Fruit fly (Drosophila melanogaster) whole organism, embryonic: ENCODE results near the gene ldbr.

ENCODE experiments used
- Atf6 ChIP-seq: fragments of 200-800 bp; sonication (Bioruptor generic); IDR thresholded peaks from 2 replicates; pipeline ENCODE4 v1.3.6; 2022; ENCODE audit warnings: missing biosample characterization, missing genetic modification characterization
- Blimp-1 ChIP-seq: fragments of 200-800 bp; sonication (Bioruptor generic); optimal IDR thresholded peaks from 3 replicates; lab custom pipeline; 2018; ENCODE audit warnings: missing biosample characterization, missing genetic modification characterization, mild to moderate bottlenecking, moderate library complexity, missing genetic modification reagents
- CG1024 ChIP-seq: fragments of 200-800 bp; sonication (Bioruptor generic); IDR thresholded peaks from 2 replicates; pipeline ENCODE4 v1.3.6; 2022; ENCODE audit warnings: missing biosample characterization, missing genetic modification characterization
- CG10267 ChIP-seq: fragments of 200-800 bp; sonication (Bioruptor generic); optimal IDR thresholded peaks from 2 replicates; lab custom pipeline; 2018; ENCODE audit warnings: missing biosample characterization, mild to moderate bottlenecking, missing genetic modification characterization, moderate library complexity
- CG11085 ChIP-seq: fragments of 200-800 bp; sonication (Bioruptor generic); IDR thresholded peaks from 2 replicates; pipeline ENCODE4 v1.3.6; 2022; ENCODE audit warnings: missing biosample characterization, missing genetic modification characterization
- CG12104 ChIP-seq: fragments of 200-800 bp; sonication (Bioruptor generic); optimal IDR thresholded peaks from 3 replicates; lab custom pipeline; 2016; ENCODE audit warnings: missing biosample characterization, missing genetic modification characterization
- CG13287 ChIP-seq: fragments of 200-800 bp; sonication (Bioruptor generic); IDR thresholded peaks from 2 replicates; pipeline ENCODE4 v1.3.6; 2022; ENCODE audit warnings: missing biosample characterization, missing genetic modification characterization; ENCODE audit not compliant: partially characterized antibody
- CG13775 ChIP-seq: fragments of 200-800 bp; sonication (Bioruptor generic); optimal IDR thresholded peaks from 3 replicates; lab custom pipeline; 2017; ENCODE audit warnings: missing biosample characterization, mild to moderate bottlenecking, missing genetic modification characterization
- CG1647 ChIP-seq: fragments of 200-800 bp; sonication (Bioruptor generic); optimal IDR thresholded peaks from 3 replicates; lab custom pipeline; 2016; ENCODE audit warnings: missing biosample characterization, missing genetic modification characterization
- CG17612 ChIP-seq: fragments of 200-800 bp; sonication (Bioruptor generic); IDR thresholded peaks from 2 replicates; pipeline ENCODE4 v1.3.6; 2022; ENCODE audit warnings: missing biosample characterization, missing genetic modification characterization
- CG18599 ChIP-seq: fragments of 200-800 bp; sonication (Bioruptor generic); optimal IDR thresholded peaks from 3 replicates; lab custom pipeline; 2017; ENCODE audit warnings: missing biosample characterization, missing genetic modification characterization, mild to moderate bottlenecking, moderate library complexity, missing genetic modification reagents
- CG2116 ChIP-seq: fragments of 200-800 bp; sonication (Bioruptor generic); optimal IDR thresholded peaks from 3 replicates; lab custom pipeline; 2018; ENCODE audit warnings: missing biosample characterization, mild to moderate bottlenecking, missing genetic modification characterization
- CG30020 ChIP-seq: fragments of 200-800 bp; optimal IDR thresholded peaks from 2 replicates; lab custom pipeline; 2019; ENCODE audit warnings: missing biosample characterization, mild to moderate bottlenecking, missing genetic modification characterization, moderate library complexity
- CG30403 ChIP-seq: fragments of 200-800 bp; sonication (Bioruptor generic); optimal IDR thresholded peaks from 3 replicates; lab custom pipeline; 2016; ENCODE audit warnings: missing biosample characterization, missing genetic modification characterization
- CG31388 ChIP-seq: fragments of 200-800 bp; sonication (Bioruptor generic); optimal IDR thresholded peaks from 2 replicates; lab custom pipeline; 2016; ENCODE audit warnings: missing biosample characterization, missing genetic modification characterization
- CG3407 ChIP-seq: fragments of 200-800 bp; sonication (Bioruptor generic); optimal IDR thresholded peaks from 2 replicates; lab custom pipeline; 2018; ENCODE audit warnings: missing biosample characterization, mild to moderate bottlenecking, missing genetic modification characterization
- CG3847 ChIP-seq: fragments of 200-800 bp; sonication (Bioruptor generic); IDR thresholded peaks from 2 replicates; pipeline ENCODE4 v1.3.6; 2022; ENCODE audit warnings: missing biosample characterization, missing genetic modification characterization
- CG6272 ChIP-seq: fragments of 200-800 bp; sonication (Bioruptor generic); IDR thresholded peaks from 2 replicates; pipeline ENCODE4 v1.3.6; 2022; ENCODE audit warnings: missing biosample characterization, missing genetic modification characterization
- CG6854 ChIP-seq: fragments of 200-800 bp; sonication (Bioruptor generic); optimal IDR thresholded peaks from 3 replicates; lab custom pipeline; 2017; ENCODE audit warnings: missing biosample characterization, mild to moderate bottlenecking, missing genetic modification characterization
- CG7556 ChIP-seq: fragments of 200-800 bp; sonication (Bioruptor generic); optimal IDR thresholded peaks from 2 replicates; lab custom pipeline; 2017; ENCODE audit warnings: missing biosample characterization, mild to moderate bottlenecking, missing genetic modification characterization
- CG7786 ChIP-seq: fragments of 200-800 bp; sonication (Bioruptor generic); optimal IDR thresholded peaks from 2 replicates; lab custom pipeline; 2016; ENCODE audit warnings: missing biosample characterization, missing genetic modification characterization
- CG8089 ChIP-seq: fragments of 200-800 bp; sonication (Bioruptor generic); optimal IDR thresholded peaks from 3 replicates; lab custom pipeline; 2016; ENCODE audit warnings: missing biosample characterization, missing genetic modification characterization
- CG8765 ChIP-seq: fragments of 200-800 bp; sonication (Bioruptor generic); IDR thresholded peaks from 2 replicates; pipeline ENCODE4 v1.3.6; 2022; ENCODE audit warnings: missing biosample characterization, missing genetic modification characterization
- Doc3 ChIP-seq: fragments of 200-800 bp; sonication (Bioruptor generic); IDR thresholded peaks from 3 replicates; pipeline ENCODE4 v1.3.6; 2022; ENCODE audit warnings: missing biosample characterization, missing genetic modification characterization; ENCODE audit not compliant: partially characterized antibody
- Fer3 ChIP-seq: fragments of 200-800 bp; sonication (Bioruptor generic); optimal IDR thresholded peaks from 2 replicates; lab custom pipeline; 2018; ENCODE audit warnings: missing biosample characterization, mild to moderate bottlenecking, missing genetic modification characterization, moderate library complexity
- HmgZ ChIP-seq: fragments of 200-800 bp; sonication (Bioruptor generic); optimal IDR thresholded peaks from 2 replicates; lab custom pipeline; 2018; ENCODE audit warnings: missing biosample characterization, mild to moderate bottlenecking, missing genetic modification characterization
- Hmr ChIP-seq: fragments of 200-800 bp; sonication (Bioruptor generic); optimal IDR thresholded peaks from 3 replicates; lab custom pipeline; 2017; ENCODE audit warnings: mild to moderate bottlenecking, missing biosample characterization, missing genetic modification reagents, missing genetic modification characterization
- Lim3 ChIP-seq: fragments of 200-800 bp; sonication (Bioruptor generic); IDR thresholded peaks from 2 replicates; pipeline ENCODE4 v1.3.6; 2022; ENCODE audit warnings: missing biosample characterization, missing genetic modification characterization
- Mes4 ChIP-seq: fragments of 200-800 bp; sonication (Bioruptor generic); optimal IDR thresholded peaks from 2 replicates; lab custom pipeline; 2016; ENCODE audit warnings: missing biosample characterization, missing genetic modification characterization
- Poxn ChIP-seq: fragments of 200-800 bp; sonication (Bioruptor generic); IDR thresholded peaks from 2 replicates; pipeline ENCODE4 v1.3.6; 2022; ENCODE audit warnings: missing biosample characterization, missing genetic modification characterization
- Sin3A ChIP-seq: fragments of >200 bp; optimal IDR thresholded peaks from 2 replicates; lab custom pipeline; 2018
- Stat92E ChIP-seq, 3 experiments: fragments of >200 bp in 2 of 3; fragments of 200-800 bp in 1 of 3; sonication (Bioruptor generic) in 1 of 3; optimal IDR thresholded peaks; 2 replicates each; lab custom pipeline; 2017 to 2019; ENCODE audit warnings: missing biosample characterization in 3 of 3, missing genetic modification characterization in 3 of 3, mild to moderate bottlenecking in 1 of 3, moderate library complexity in 1 of 3
- Taf1 ChIP-seq: fragments of 200-800 bp; sonication (Bioruptor generic); IDR thresholded peaks from 2 replicates; pipeline ENCODE4 v1.3.6; 2022; ENCODE audit warnings: missing biosample characterization, missing genetic modification characterization
- ap ChIP-seq: fragments of 200-800 bp; sonication (Bioruptor generic); IDR thresholded peaks from 2 replicates; pipeline ENCODE4 v1.3.6; 2022; ENCODE audit warnings: missing biosample characterization, missing genetic modification characterization
- ara ChIP-seq: fragments of 200-800 bp; sonication (Bioruptor generic); IDR thresholded peaks from 2 replicates; pipeline ENCODE4 v1.3.6; 2022; ENCODE audit warnings: missing biosample characterization, missing genetic modification characterization
- bab2 ChIP-seq: fragments of 200-800 bp; sonication (Bioruptor generic); optimal IDR thresholded peaks from 2 replicates; lab custom pipeline; 2016; ENCODE audit warnings: missing biosample characterization, missing genetic modification characterization
- bcd ChIP-seq: fragments of 200-800 bp; sonication (Bioruptor generic); optimal IDR thresholded peaks from 2 replicates; lab custom pipeline; 2017; ENCODE audit warnings: missing biosample characterization, mild to moderate bottlenecking, missing genetic modification characterization
- caup ChIP-seq: fragments of 200-800 bp; sonication (Bioruptor generic); optimal IDR thresholded peaks from 3 replicates; lab custom pipeline; 2017; ENCODE audit warnings: missing biosample characterization, mild to moderate bottlenecking, missing genetic modification characterization, moderate library complexity; ENCODE audit not compliant: severe bottlenecking
- cg ChIP-seq: fragments of 200-800 bp; sonication (Bioruptor generic); optimal IDR thresholded peaks from 3 replicates; lab custom pipeline; 2019; ENCODE audit warnings: missing biosample characterization, mild to moderate bottlenecking, missing genetic modification characterization, moderate library complexity
- crc ChIP-seq: fragments of 200-800 bp; sonication (Bioruptor generic); optimal IDR thresholded peaks from 2 replicates; lab custom pipeline; 2016; ENCODE audit warnings: missing biosample characterization, missing genetic modification characterization
- dm ChIP-seq: fragments of 200-800 bp; sonication (Bioruptor generic); optimal IDR thresholded peaks from 3 replicates; lab custom pipeline; 2016; ENCODE audit warnings: missing biosample characterization, missing genetic modification characterization
- emc ChIP-seq: fragments of 200-800 bp; sonication (Bioruptor generic); optimal IDR thresholded peaks from 2 replicates; lab custom pipeline; 2016; ENCODE audit warnings: missing biosample characterization, missing genetic modification characterization
- exex ChIP-seq: fragments of 200-800 bp; sonication (Bioruptor generic); optimal IDR thresholded peaks from 4 replicates; lab custom pipeline; 2018; ENCODE audit warnings: missing biosample characterization, mild to moderate bottlenecking, missing genetic modification characterization, moderate library complexity
- fd3F ChIP-seq: fragments of 200-800 bp; sonication (Bioruptor generic); optimal IDR thresholded peaks from 2 replicates; lab custom pipeline; 2018; ENCODE audit warnings: missing biosample characterization, mild to moderate bottlenecking, missing genetic modification characterization, moderate library complexity
- gsb-n ChIP-seq: fragments of 200-800 bp; sonication (Bioruptor generic); optimal IDR thresholded peaks from 3 replicates; lab custom pipeline; 2018; ENCODE audit warnings: missing biosample characterization, mild to moderate bottlenecking, missing genetic modification characterization
- gt ChIP-seq: fragments of 200-800 bp; sonication (Bioruptor generic); IDR thresholded peaks from 2 replicates; pipeline ENCODE4 v1.3.6; 2022; ENCODE audit warnings: missing biosample characterization, missing genetic modification characterization
- mam ChIP-seq: fragments of 200-800 bp; sonication (Bioruptor generic); optimal IDR thresholded peaks from 3 replicates; lab custom pipeline; 2016; ENCODE audit warnings: missing biosample characterization, missing genetic modification characterization
- p53 ChIP-seq: fragments of 200-800 bp; sonication (Bioruptor generic); optimal IDR thresholded peaks from 2 replicates; lab custom pipeline; 2016; ENCODE audit warnings: missing biosample characterization, missing genetic modification characterization
- pho ChIP-seq: fragments of 200-800 bp; sonication (Bioruptor generic); optimal IDR thresholded peaks from 2 replicates; lab custom pipeline; 2016; ENCODE audit warnings: missing biosample characterization, missing genetic modification characterization
- ssp ChIP-seq: fragments of 200-800 bp; sonication (Bioruptor generic); IDR thresholded peaks from 2 replicates; pipeline ENCODE4 v1.3.6; 2022; ENCODE audit warnings: missing biosample characterization, missing genetic modification characterization
- tna ChIP-seq: fragments of 200-800 bp; sonication (Bioruptor generic); IDR thresholded peaks from 2 replicates; pipeline ENCODE4 v1.3.6; 2022; ENCODE audit warnings: missing biosample characterization, missing genetic modification characterization; ENCODE audit not compliant: partially characterized antibody

The ldbr gene

dm6 chr3L:8096106-8096558 lies 25.5 kb upstream of the ldbr start (continued):
- peak; percentile 96 for TF ChIP-seq CG13775 (GFP tag; lab: Kevin White, UChicago)
- TF ChIP-seq CG30403 (GFP tag; lab: Kevin White, UChicago), result peak; percentile 96
- peak; percentile 88 for TF ChIP-seq bab2 (GFP tag; lab: Kevin White, UChicago)
- TF ChIP-seq CG3407 (GFP tag; lab: Kevin White, UChicago), result peak; percentile 80
- peak; percentile 97 for TF ChIP-seq fd3F (GFP tag; lab: Kevin White, UChicago)
- TF ChIP-seq CG10267 (tag; lab: Kevin White, UChicago), result peak; percentile 76
- TF ChIP-seq HmgZ (tag; lab: Kevin White, UChicago), result peak; percentile 97
- peak; percentile 98 for TF ChIP-seq caup (GFP tag; lab: Kevin White, UChicago)
- TF ChIP-seq CG8765 (GFP tag; lab: Robert Waterston, UW), result peak; percentile 61; the same call in 1 of the 2 replicates
- peak; percentile 99 for TF ChIP-seq Hmr (GFP tag; lab: Kevin White, UChicago)
- no peak for TF ChIP-seq Sin3A (lab: Kevin White, UChicago)
- peak; percentile 71 for TF ChIP-seq Lim3 (GFP tag; lab: Robert Waterston, UW)
- TF ChIP-seq CG12104 (GFP tag; lab: Kevin White, UChicago), result peak; percentile 95
- TF ChIP-seq Poxn (GFP tag; lab: Robert Waterston, UW), result peak; percentile 96
- peak; percentile 62 for TF ChIP-seq crc (GFP tag; lab: Kevin White, UChicago)
- peak; percentile 78 for TF ChIP-seq CG2116 (GFP tag; lab: Kevin White, UChicago)
- TF ChIP-seq emc (GFP tag; lab: Kevin White, UChicago), result peak; percentile 72
- no peak for TF ChIP-seq CG13287 (GFP tag; lab: Robert Waterston, UW)
- peak; percentile 98 for TF ChIP-seq CG7556 (GFP tag; lab: Kevin White, UChicago)
- TF ChIP-seq mam (GFP tag; lab: Kevin White, UChicago), result peak; percentile 89
- peak; percentile 84 for TF ChIP-seq ssp
- peak; percentile 61 for TF ChIP-seq gsb-n (tag; lab: Kevin White, UChicago)
- peak; percentile 81 for TF ChIP-seq CG1647 (GFP tag; lab: Kevin White, UChicago)
- TF ChIP-seq CG8089 (GFP tag; lab: Kevin White, UChicago), result peak; percentile 44
- peak; percentile 88 for TF ChIP-seq CG17612
- 0 out of 2 replicates have a peak, but pooled peaks have one; percentile 47 for TF ChIP-seq gt (GFP tag; lab: Robert Waterston, UW)
- TF ChIP-seq Fer3 (tag; lab: Kevin White, UChicago), result peak; percentile 98
- peak; percentile 97 for TF ChIP-seq bcd (GFP tag; lab: Kevin White, UChicago)
- TF ChIP-seq dm (GFP tag; lab: Kevin White, UChicago), result peak; percentile 55
- no peak for TF ChIP-seq cg
- TF ChIP-seq Mes4 (GFP tag; lab: Kevin White, UChicago), result no peak
- no peak for TF ChIP-seq Doc3 (GFP tag; lab: Robert Waterston, UW)
- TF ChIP-seq CG31388, result peak; percentile 79
- TF ChIP-seq CG30020, result no peak
- TF ChIP-seq Atf6 (GFP tag; lab: Robert Waterston, UW), result peak; percentile 98
- TF ChIP-seq Stat92E (GFP tag; optimal IDR thresholded peaks at IDR 0.05; lab: Kevin White, UChicago), result peak in 1 of 3 experiments; percentile 83
- TF ChIP-seq Taf1 (GFP tag; lab: Robert Waterston, UW), result peak; percentile 88
- no peak for TF ChIP-seq tna (GFP tag; lab: Robert Waterston, UW)
- peak; percentile 69 for TF ChIP-seq ara (GFP tag; lab: Robert Waterston, UW)
- peak; percentile 90 for TF ChIP-seq CG6272
- TF ChIP-seq exex (tag; lab: Kevin White, UChicago), result peak; percentile 72
- TF ChIP-seq p53 (GFP tag; lab: Kevin White, UChicago), result peak; percentile 42
- TF ChIP-seq CG3847 (GFP tag; lab: Robert Waterston, UW), result peak; percentile 98
- peak; percentile 81 for TF ChIP-seq CG7786
- peak; percentile 72 for TF ChIP-seq Blimp-1 (GFP tag; lab: Kevin White, UChicago)
- TF ChIP-seq CG18599 (GFP tag; lab: Kevin White, UChicago), result peak; percentile 99
- peak; percentile 92 for TF ChIP-seq CG11085 (GFP tag; lab: Robert Waterston, UW)
- TF ChIP-seq CG6854 (GFP tag; lab: Kevin White, UChicago), result peak; percentile 91
- peak; percentile 87 for TF ChIP-seq ap (GFP tag; lab: Robert Waterston, UW)
- peak; percentile 59 for TF ChIP-seq CG1024 (GFP tag; lab: Robert Waterston, UW)
- peak; percentile 86 for TF ChIP-seq pho
